Worm (Caenorhabditis elegans): ENCODE data around the gene K02E7.10.
"Not testable (repeated sequence)": the region's sequence is repeated elsewhere in the genome, so short reads cannot be mapped to it uniquely, and the experiment has no call there.

K02E7.10 gene

ce11 chrII:1043932-1044331 is 22.9 kb downstream of the K02E7.10 start, which contains the start of gene fbxb-45:
fbxb-45 (minus strand) TSS chrII:1044032.
- TF ChIP-seq tlp-1 (tag; optimal IDR thresholded peaks at IDR 0.05); mdl-1 (tag; optimal IDR thresholded peaks at IDR 0.05); grh-1 (GFP tag; IDR thresholded peaks at IDR 0.05): not testable (repeated sequence)

ce11 chrII:1042227-1042626 is 24.6 kb downstream of the K02E7.10 start, which contains the start of gene fbxb-41:
fbxb-41 (minus strand) TSS chrII:1042327.
- TF ChIP-seq nhr-11 (tag; optimal IDR thresholded peaks at IDR 0.05) (no peak), mep-1 (tag; optimal IDR thresholded peaks at IDR 0.05) (no peak), tbx-2 (tag; optimal IDR thresholded peaks at IDR 0.05) (no peak), nhr-77 (tag; optimal IDR thresholded peaks at IDR 0.05) (no peak), ama-1 (optimal IDR thresholded peaks at IDR 0.05) (no peak), grh-1 (GFP tag; IDR thresholded peaks at IDR 0.05) (no peak), unc-30 (tag; optimal IDR thresholded peaks at IDR 0.05) (no peak), hpl-2 (GFP tag; optimal IDR thresholded peaks at IDR 0.05) (no peak), skn-1 (tag; optimal IDR thresholded peaks at IDR 0.05) (no peak), unc-62 (GFP tag; optimal IDR thresholded peaks at IDR 0.05) (no peak), F16B12.6 (tag; optimal IDR thresholded peaks at IDR 0.05) (no peak), mef-2 (tag; optimal IDR thresholded peaks at IDR 0.05) (no peak), nhr-76 (tag; optimal IDR thresholded peaks at IDR 0.05) (no peak), fkh-10 (GFP tag; optimal IDR thresholded peaks at IDR 0.05) (no peak), swsn-7 (tag; optimal IDR thresholded peaks at IDR 0.05) (no peak)

- no peak for TF ChIP-seq mab-9 (GFP tag; IDR thresholded peaks at IDR 0.05)
- TF ChIP-seq egl-13 (tag; optimal IDR thresholded peaks at IDR 0.05), result no peak
- no peak for TF ChIP-seq unc-130 (tag; optimal IDR thresholded peaks at IDR 0.05)
- no peak for TF ChIP-seq pax-3 (tag; optimal IDR thresholded peaks at IDR 0.05)
- no peak for TF ChIP-seq mep-1 (tag; optimal IDR thresholded peaks at IDR 0.05)
- TF ChIP-seq ztf-11 (tag; optimal IDR thresholded peaks at IDR 0.05), result no peak
- no peak for TF ChIP-seq nhr-12 (tag; optimal IDR thresholded peaks at IDR 0.05)
- no peak for TF ChIP-seq unc-86 (tag; optimal IDR thresholded peaks at IDR 0.05)
- no peak for TF ChIP-seq lsy-2 (tag; optimal IDR thresholded peaks at IDR 0.05)
- no peak for TF ChIP-seq egl-27 (tag; optimal IDR thresholded peaks at IDR 0.05)
- no peak for TF ChIP-seq aha-1 (tag; optimal IDR thresholded peaks at IDR 0.05)
- TF ChIP-seq fos-1 (tag; optimal IDR thresholded peaks at IDR 0.05), result no peak
- no peak for TF ChIP-seq ceh-63 (GFP tag; optimal IDR thresholded peaks at IDR 0.05)
- no peak for TF ChIP-seq nhr-76 (tag; optimal IDR thresholded peaks at IDR 0.05)
- no peak for TF ChIP-seq lir-3 (tag; optimal IDR thresholded peaks at IDR 0.05; ENCODE audit: poor library complexity)
- TF ChIP-seq grh-1 (GFP tag; IDR thresholded peaks at IDR 0.05), result no peak
These were observed 26.3 kb downstream of the K02E7.10 start, which contains the start of gene fbxb-39 for ce11 chrII:1040464-1040863. fbxb-39 (minus strand) TSS chrII:1040564.

- TF ChIP-seq hlh-17 (GFP tag; optimal IDR thresholded peaks at IDR 0.05; ENCODE audit: borderline replicate concordance) (no peak), hpl-2 (GFP tag; optimal IDR thresholded peaks at IDR 0.05) (no peak), elt-2 (tag; optimal IDR thresholded peaks at IDR 0.05) (peak; percentile 20), nhr-28 (tag; optimal IDR thresholded peaks at IDR 0.05) (no peak)
These were observed 38.2 kb downstream of the K02E7.10 start, which contains the start of gene math-34 for ce11 chrII:1028602-1029001. math-34 (plus strand) TSS chrII:1028972.

- TF ChIP-seq ces-1 (GFP tag; optimal IDR thresholded peaks at IDR 0.05) (no peak), elt-2 (tag; optimal IDR thresholded peaks at IDR 0.05) (no peak), sptf-1 (tag; optimal IDR thresholded peaks at IDR 0.05) (no peak), fkh-8 (tag; optimal IDR thresholded peaks at IDR 0.05) (no peak), lsy-2 (tag; optimal IDR thresholded peaks at IDR 0.05) (no peak), fkh-10 (GFP tag; optimal IDR thresholded peaks at IDR 0.05) (no peak), fkh-4 (tag; optimal IDR thresholded peaks at IDR 0.05; ENCODE audit: borderline replicate concordance) (no peak), zag-1 (tag; optimal IDR thresholded peaks at IDR 0.05) (no peak), hlh-17 (GFP tag; optimal IDR thresholded peaks at IDR 0.05; ENCODE audit: borderline replicate concordance) (no peak), nhr-84 (tag; optimal IDR thresholded peaks at IDR 0.05) (no peak), efl-1 (optimal IDR thresholded peaks at IDR 0.05) (no peak), efl-1 (GFP tag; optimal IDR thresholded peaks at IDR 0.05 in 1 of 2) (no peak), Y116A8C.19 (tag; optimal IDR thresholded peaks at IDR 0.05; ENCODE audit: borderline replicate concordance) (no peak), hpl-2 (GFP tag; optimal IDR thresholded peaks at IDR 0.05) (no peak), nhr-85 (tag) (no peak), grh-1 (GFP tag; IDR thresholded peaks at IDR 0.05) (no peak), nhr-20 (tag; optimal IDR thresholded peaks at IDR 0.05) (no peak), sup-37 (GFP tag; optimal IDR thresholded peaks at IDR 0.05) (no peak), egl-13 (tag; optimal IDR thresholded peaks at IDR 0.05) (no peak), isw-1 (GFP tag; IDR thresholded peaks at IDR 0.05) (no peak)
These were observed 40.1 kb downstream of the K02E7.10 start, which contains the start of gene M01D1.12 for ce11 chrII:1026670-1027069. M01D1.12 (plus strand) TSS chrII:1026970.

All from whole organism, L1 larva.